Worm (Caenorhabditis elegans) whole organism, young adult: Measurements from ENCODE around the gene clec-3.
"Not testable (repeated sequence)": the region's sequence is repeated elsewhere in the genome, so short reads cannot be mapped to it uniquely, and the experiment has no call there.

Experiments used
- B0261.1 ChIP-seq: sonication (generic microtip); optimal IDR thresholded peaks from 2 replicates; lab custom pipeline; 2016; ENCODE audit warnings: mild to moderate bottlenecking, missing genetic modification characterization, moderate library complexity, missing compliant biosample characterization
- F10E7.11 ChIP-seq: sonication (generic microtip); optimal IDR thresholded peaks from 2 replicates; lab custom pipeline; 2017; ENCODE audit warnings: mild to moderate bottlenecking, missing genetic modification characterization, moderate library complexity, missing compliant biosample characterization
- F55B11.4 ChIP-seq: sonication (generic microtip); optimal IDR thresholded peaks from 2 replicates; lab custom pipeline; 2016; ENCODE audit warnings: missing compliant biosample characterization, missing genetic modification characterization, borderline replicate concordance; ENCODE audit not compliant: insufficient read depth
- ZK185.1 ChIP-seq: sonication (generic microtip); optimal IDR thresholded peaks from 2 replicates; lab custom pipeline; 2016; ENCODE audit warnings: mild to moderate bottlenecking, missing genetic modification characterization, missing compliant biosample characterization; ENCODE audit not compliant: poor library complexity, severe bottlenecking
- atf-7 ChIP-seq: sonication (generic microtip); optimal IDR thresholded peaks from 2 replicates; lab custom pipeline; 2017; ENCODE audit warnings: mild to moderate bottlenecking, missing genetic modification characterization, missing compliant biosample characterization
- attf-5 ChIP-seq: fragments of 200-800 bp; sonication (Bioruptor generic); optimal IDR thresholded peaks from 2 replicates; lab custom pipeline; 2018; ENCODE audit warnings: mild to moderate bottlenecking, missing genetic modification characterization, missing compliant biosample characterization
- attf-6 ChIP-seq: fragments of 200-800 bp; sonication (Bioruptor generic); IDR thresholded peaks from 2 replicates; pipeline ENCODE4 v1.3.6; 2022; ENCODE audit warnings: missing genetic modification reagents, missing genetic modification characterization, missing compliant biosample characterization
- bed-2 ChIP-seq: fragments of 200-800 bp; sonication (Bioruptor generic); IDR thresholded peaks from 2 replicates; pipeline ENCODE4 v1.3.6; 2022; ENCODE audit warnings: missing genetic modification reagents, missing genetic modification characterization, missing compliant biosample characterization
- ceh-100 ChIP-seq: fragments of 200-800 bp; sonication (Bioruptor generic); IDR thresholded peaks from 2 replicates; pipeline ENCODE4 v1.3.6; 2022; ENCODE audit warnings: missing genetic modification reagents, missing genetic modification characterization, missing compliant biosample characterization
- chd-7 ChIP-seq: sonication (generic microtip); optimal IDR thresholded peaks from 2 replicates; lab custom pipeline; 2016; ENCODE audit warnings: mild to moderate bottlenecking, missing genetic modification characterization, moderate library complexity, missing compliant biosample characterization
- dox-1 ChIP-seq: fragments of 200-800 bp; sonication (Bioruptor generic); IDR thresholded peaks from 2 replicates; pipeline ENCODE4 v1.3.6; 2022; ENCODE audit warnings: missing genetic modification reagents, missing genetic modification characterization, missing compliant biosample characterization
- hmg-1.2 ChIP-seq: fragments of 200-800 bp; sonication (Bioruptor generic); IDR thresholded peaks from 2 replicates; pipeline ENCODE4 v1.3.6; 2022; ENCODE audit warnings: missing genetic modification reagents, missing genetic modification characterization, missing compliant biosample characterization
- let-607 ChIP-seq, 2 experiments: fragments of 200-800 bp in 1 of 2; sonication (Bioruptor generic) in 1 of 2; sonication (generic microtip) in 1 of 2; optimal IDR thresholded peaks; 2 replicates each; lab custom pipeline; 2016 to 2018; ENCODE audit warnings: mild to moderate bottlenecking in 2 of 2, missing compliant biosample characterization in 2 of 2, missing genetic modification characterization in 2 of 2, moderate library complexity in 2 of 2, missing genotype in 1 of 2
- lin-26 ChIP-seq: fragments of 200-800 bp; sonication (Bioruptor generic); IDR thresholded peaks from 2 replicates; pipeline ENCODE4 v1.3.6; 2022; ENCODE audit warnings: missing genetic modification reagents, missing genetic modification characterization, missing compliant biosample characterization
- lin-54 ChIP-seq: fragments of 200-800 bp; sonication (Bioruptor generic); optimal IDR thresholded peaks from 2 replicates; lab custom pipeline; 2018; ENCODE audit warnings: mild to moderate bottlenecking, missing genetic modification characterization, missing compliant biosample characterization
- madf-10 ChIP-seq: sonication (generic microtip); optimal IDR thresholded peaks from 2 replicates; lab custom pipeline; 2016; ENCODE audit warnings: mild to moderate bottlenecking, missing genetic modification characterization, missing compliant biosample characterization
- madf-6 ChIP-seq: fragments of 200-800 bp; sonication (Bioruptor generic); IDR thresholded peaks from 2 replicates; pipeline ENCODE4 v1.3.6; 2022; ENCODE audit warnings: missing genetic modification reagents, missing genetic modification characterization, missing compliant biosample characterization
- nfya-1 ChIP-seq: sonication (generic microtip); optimal IDR thresholded peaks from 2 replicates; lab custom pipeline; 2017; ENCODE audit warnings: antibody characterized with exemption, missing compliant biosample characterization, missing genetic modification characterization, borderline replicate concordance; ENCODE audit not compliant: insufficient read depth
- nfya-2 ChIP-seq: fragments of 200-800 bp; sonication (Bioruptor generic); IDR thresholded peaks from 2 replicates; pipeline ENCODE4 v1.3.6; 2022; ENCODE audit warnings: missing genetic modification reagents, missing genetic modification characterization, missing compliant biosample characterization
- nhr-27 ChIP-seq: fragments of 200-800 bp; sonication (Bioruptor generic); optimal IDR thresholded peaks from 2 replicates; lab custom pipeline; 2018; ENCODE audit warnings: mild to moderate bottlenecking, missing genetic modification characterization, moderate library complexity, missing compliant biosample characterization
- rcor-1 ChIP-seq: fragments of 200-800 bp; sonication (Bioruptor generic); IDR thresholded peaks from 2 replicates; pipeline ENCODE4 v1.3.6; 2022; ENCODE audit warnings: missing genetic modification reagents, missing genetic modification characterization, missing compliant biosample characterization
- rpc-1 ChIP-seq, 2 experiments: fragments of 150-350 bp in 1 of 2; sonication (generic microtip) in 1 of 2; optimal IDR thresholded peaks; 2 replicates each; lab custom pipeline; 2014 to 2018; ENCODE audit warnings: missing biosample characterization in 1 of 2, missing genetic modification characterization in 1 of 2, missing genetic modification reagents in 1 of 2, missing genotype in 1 of 2
- snpc-4 ChIP-seq, 5 experiments: fragments of 150-350 bp in 1 of 5; sonication (generic microtip) in 4 of 5; optimal IDR thresholded peaks; 2 replicates each; lab custom pipeline; 2014 to 2018; ENCODE audit warnings: missing genetic modification characterization in 5 of 5, missing biosample characterization in 3 of 5, antibody characterized with exemption in 2 of 5, mild to moderate bottlenecking in 2 of 5, missing compliant biosample characterization in 2 of 5, missing genotype in 2 of 5, moderate library complexity in 2 of 5, missing genetic modification reagents in 1 of 5
- tbp1 ChIP-seq: fragments of 200-800 bp; sonication (Bioruptor generic); optimal IDR thresholded peaks from 2 replicates; lab custom pipeline; 2018; ENCODE audit warnings: mild to moderate bottlenecking, missing genetic modification characterization, missing compliant biosample characterization
- tlf-1 ChIP-seq: fragments of 200-800 bp; sonication (Bioruptor generic); optimal IDR thresholded peaks from 2 replicates; lab custom pipeline; 2018; ENCODE audit warnings: mild to moderate bottlenecking, missing genetic modification characterization, missing compliant biosample characterization
- xnd-1 ChIP-seq: sonication (generic microtip); optimal IDR thresholded peaks from 2 replicates; lab custom pipeline; 2016; ENCODE audit warnings: missing genotype, missing genetic modification reagents, missing genetic modification characterization, missing compliant biosample characterization
- zfh-2 ChIP-seq: fragments of 200-800 bp; sonication (Bioruptor generic); conservative IDR thresholded peaks from 2 replicates; pipeline ENCODE4 v1.3.6; 2022; ENCODE audit warnings: missing genetic modification reagents, missing genetic modification characterization, missing compliant biosample characterization
- ztf-3 ChIP-seq: fragments of 200-800 bp; sonication (Bioruptor generic); optimal IDR thresholded peaks from 2 replicates; lab custom pipeline; 2018; ENCODE audit warnings: mild to moderate bottlenecking, missing genetic modification characterization, missing compliant biosample characterization
- ztf-6 ChIP-seq: fragments of 200-800 bp; sonication (Bioruptor generic); IDR thresholded peaks from 2 replicates; pipeline ENCODE4 v1.3.6; 2022; ENCODE audit warnings: missing genetic modification reagents, missing genetic modification characterization, missing compliant biosample characterization

The clec-3 gene

ce11 chrII:3034914-3035313 is 15.2 kb upstream of the clec-3 start:
- no peak for TF ChIP-seq ZK185.1 (tag; lab: Kevin White, UChicago)
- no peak for TF ChIP-seq nfya-2 (GFP tag; lab: Robert Waterston, UW)
- TF ChIP-seq attf-6 (GFP tag; lab: Robert Waterston, UW) = no peak
- peak; percentile 68 for TF ChIP-seq zfh-2 (GFP tag; lab: Robert Waterston, UW)

ce11 chrII:3032480-3032879 is 12.8 kb upstream of the clec-3 start, which contains the start of gene B0454.6:
Gene B0454.6, plus strand, starts transcription at chrII:3032780.
- not testable (repeated sequence) for TF ChIP-seq ceh-100 (GFP tag; lab: Robert Waterston, UW); tlf-1 (GFP tag; lab: Kevin White, UChicago); hmg-1.2 (GFP tag; lab: Robert Waterston, UW)

DNA sequence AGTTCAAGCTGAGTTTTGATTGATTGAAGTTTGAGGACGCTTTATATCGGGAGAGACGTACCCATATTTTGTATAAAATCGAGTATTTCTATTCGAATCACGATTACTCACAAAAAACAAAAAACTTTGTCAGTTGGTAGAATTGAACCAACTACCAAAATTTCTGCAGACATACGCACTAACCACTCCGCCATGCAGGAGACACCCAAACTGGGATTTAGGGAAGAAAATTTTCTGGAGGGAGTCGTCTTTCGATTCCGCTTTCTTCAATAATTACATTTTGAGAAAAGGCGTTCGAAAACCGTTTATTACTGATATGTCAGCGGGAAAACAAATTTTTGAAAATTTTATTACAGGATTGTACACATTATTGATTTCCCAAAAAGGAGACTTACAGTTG is 11.6 kb upstream of the clec-3 start:
- TF ChIP-seq hmg-1.2 (GFP tag; lab: Robert Waterston, UW) = peak; percentile 31; the same call in 1 of the 2 replicates
- not testable (repeated sequence) for TF ChIP-seq snpc-4 (GFP tag; optimal IDR thresholded peaks at IDR 0.05; lab: Kevin White, UChicago)
- peak in 2 of 4 experiments; percentile 39 to 66 for TF ChIP-seq snpc-4 (tag; optimal IDR thresholded peaks at IDR 0.05; lab: Kevin White, UChicago)
- peak; percentile 66 for TF ChIP-seq B0261.1 (tag; lab: Kevin White, UChicago)
- 0 out of 2 replicates have a peak, but pooled peaks have one; percentile 31 for TF ChIP-seq dox-1 (GFP tag; lab: Robert Waterston, UW)
- TF ChIP-seq rpc-1 (optimal IDR thresholded peaks at IDR 0.05; lab: Kevin White, UChicago) = peak; percentile 26
- TF ChIP-seq rpc-1 (tag; optimal IDR thresholded peaks at IDR 0.05; lab: Kevin White, UChicago) = peak; percentile 52
- peak; percentile 37; the same call in 1 of the 2 replicates for TF ChIP-seq rcor-1 (GFP tag; lab: Robert Waterston, UW)
- peak; percentile 84 for TF ChIP-seq tbp1 (GFP tag; lab: Kevin White, UChicago)
- TF ChIP-seq madf-6 = peak; percentile 61; the same call in 1 of the 2 replicates

- TF ChIP-seq ztf-3 (GFP tag; lab: Kevin White, UChicago) (no peak), nhr-27 (no peak), B0261.1 (tag; lab: Kevin White, UChicago) (no peak), xnd-1 (no peak), bed-2 (no peak), F55B11.4 (tag; lab: Kevin White, UChicago) (no peak), attf-5 (no peak), chd-7 (tag; lab: Kevin White, UChicago) (no peak), let-607 (tag; optimal IDR thresholded peaks at IDR 0.05; lab: Kevin White, UChicago) (no peak), ztf-6 (GFP tag; lab: Robert Waterston, UW) (no peak), ZK185.1 (tag; lab: Kevin White, UChicago) (no peak), nfya-1 (tag; lab: Kevin White, UChicago) (no peak), tbp1 (GFP tag; lab: Kevin White, UChicago) (no peak), atf-7 (tag; lab: Kevin White, UChicago) (no peak), hmg-1.2 (GFP tag; lab: Robert Waterston, UW) (no peak), lin-54 (GFP tag; lab: Kevin White, UChicago) (no peak), madf-10 (tag; lab: Kevin White, UChicago) (no peak), F10E7.11 (tag; lab: Kevin White, UChicago) (no peak), lin-26 (GFP tag; lab: Robert Waterston, UW) (no peak)
- TF ChIP-seq, all 124 proteins: peak for 0
Observed at ce11 chrII:3030416-3030815, 10.7 kb upstream of the clec-3 start.
